Worm (Caenorhabditis elegans): Measurements from ENCODE around the gene F35E12.9.

DNA sequence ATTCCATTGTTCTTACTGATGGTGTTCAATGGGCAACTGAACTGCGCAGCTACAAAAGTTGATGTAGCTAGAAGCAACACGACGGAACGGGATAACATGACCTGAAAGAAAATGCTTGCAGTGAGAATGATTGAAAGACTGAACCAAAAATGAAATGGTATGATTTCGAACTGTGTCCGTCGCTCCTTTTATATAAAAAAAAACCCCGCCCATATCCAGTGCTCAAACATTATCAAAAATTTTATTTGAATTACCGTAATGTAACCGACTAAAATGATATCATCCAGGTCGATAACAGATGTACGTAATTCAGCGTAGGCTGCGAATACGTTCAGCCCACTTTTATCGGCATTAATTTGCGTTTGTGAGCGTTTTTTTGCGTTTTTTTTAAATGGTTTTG, 6.6 kb downstream of the F35E12.9 start, which contains the start of gene irg-5:
- no peak for TF ChIP-seq T22C8.4 (GFP tag; IDR thresholded peaks at IDR 0.05)
- no peak for TF ChIP-seq klf-2 (GFP tag; conservative IDR thresholded peaks at IDR 0.05)
- no peak for TF ChIP-seq ztf-23 (GFP tag; IDR thresholded peaks at IDR 0.05)
- TF ChIP-seq ztf-29 (GFP tag; IDR thresholded peaks at IDR 0.05) = no peak
- TF ChIP-seq tab-1 (GFP tag; IDR thresholded peaks at IDR 0.05) = no peak
- TF ChIP-seq cog-1 (tag; optimal IDR thresholded peaks at IDR 0.05) = no peak
- no peak for TF ChIP-seq med-1 (GFP tag; optimal IDR thresholded peaks at IDR 0.05; ENCODE audit: insufficient read depth)
- TF ChIP-seq flt-1 (GFP tag; IDR thresholded peaks at IDR 0.05) = no peak

Measured in whole organism, midembryonic.